Worm (Caenorhabditis elegans) whole organism, L1 larva: ENCODE results near the gene ccpp-6.

Experiments
- C04F5.9 ChIP-seq: sonication (generic microtip); optimal IDR thresholded peaks from 2 replicates; lab custom pipeline; 2016; ENCODE audit warnings: missing genetic modification characterization, missing compliant biosample characterization
- C16A3.4 ChIP-seq: fragments of 150-350 bp; optimal IDR thresholded peaks from 2 replicates; lab custom pipeline; 2014; ENCODE audit warnings: missing biosample characterization, missing genetic modification characterization
- blmp-1 ChIP-seq: fragments of 150-350 bp; optimal IDR thresholded peaks from 2 replicates; lab custom pipeline; 2014; ENCODE audit warnings: missing biosample characterization, missing genetic modification characterization
- ceh-82 ChIP-seq, 3 experiments: fragments of 150-350 bp in 1 of 3; sonication (generic microtip) in 2 of 3; optimal IDR thresholded peaks; 2 replicates each; lab custom pipeline; 2014 to 2017; ENCODE audit warnings: missing biosample characterization in 3 of 3, missing genetic modification characterization in 3 of 3
- ceh-88 ChIP-seq: fragments of 200-800 bp; sonication (Bioruptor generic); IDR thresholded peaks from 2 replicates; pipeline ENCODE4 v1.3.6; 2022; ENCODE audit warnings: missing genetic modification characterization, missing compliant biosample characterization
- dpl-1 ChIP-seq, 3 experiments: fragments of 150-350 bp in 2 of 3; sonication (generic microtip) in 1 of 3; optimal IDR thresholded peaks; 2 replicates each; lab custom pipeline; 2014 to 2017; ENCODE audit warnings: missing biosample characterization in 3 of 3, missing genetic modification characterization in 3 of 3, missing genetic modification reagents in 3 of 3
- dsc-1 ChIP-seq: sonication (generic microtip); optimal IDR thresholded peaks from 2 replicates; lab custom pipeline; 2016; ENCODE audit warnings: mild to moderate bottlenecking, missing genetic modification characterization, missing compliant biosample characterization
- efl-1 ChIP-seq, 4 experiments: fragments of 150-350 bp; optimal IDR thresholded peaks in 3 of 4; peaks in 1 of 4; 1 replicate in 1 of 4; 2 replicates in 3 of 4; lab custom pipeline; 2014; ENCODE audit warnings: missing biosample characterization in 2 of 4, missing genetic modification characterization in 2 of 4, missing genetic modification reagents in 2 of 4
- efl-3 ChIP-seq: fragments of 200-800 bp; sonication (Bioruptor generic); optimal IDR thresholded peaks from 2 replicates; lab custom pipeline; 2018; ENCODE audit warnings: mild to moderate bottlenecking, missing genetic modification characterization, missing compliant biosample characterization
- egl-13 ChIP-seq: sonication (generic microtip); optimal IDR thresholded peaks from 2 replicates; lab custom pipeline; 2016; ENCODE audit warnings: missing genotype, missing genetic modification reagents, missing genetic modification characterization, missing compliant biosample characterization
- elt-2 ChIP-seq: sonication (generic microtip); optimal IDR thresholded peaks from 2 replicates; lab custom pipeline; 2016; ENCODE audit warnings: missing genetic modification characterization, mild to moderate bottlenecking, inconsistent platforms, missing compliant biosample characterization, missing genetic modification reagents
- fkh-10 ChIP-seq: sonication (generic microtip); optimal IDR thresholded peaks from 2 replicates; lab custom pipeline; 2017; ENCODE audit warnings: missing biosample characterization, missing genetic modification reagents, missing genetic modification characterization
- fkh-8 ChIP-seq: sonication (generic microtip); optimal IDR thresholded peaks from 2 replicates; lab custom pipeline; 2016; ENCODE audit warnings: mild to moderate bottlenecking, missing genetic modification characterization, missing compliant biosample characterization
- grh-1 ChIP-seq: fragments of 200-800 bp; sonication (Bioruptor generic); IDR thresholded peaks from 2 replicates; pipeline ENCODE4 v1.3.6; 2022; ENCODE audit warnings: missing genetic modification reagents, missing genetic modification characterization, missing compliant biosample characterization
- isw-1 ChIP-seq: fragments of 200-800 bp; sonication (Bioruptor generic); IDR thresholded peaks from 2 replicates; pipeline ENCODE4 v1.3.6; 2022; ENCODE audit warnings: missing genetic modification characterization, missing compliant biosample characterization
- jun-1 ChIP-seq: fragments of 150-350 bp; optimal IDR thresholded peaks from 2 replicates; lab custom pipeline; 2014; ENCODE audit warnings: missing biosample characterization, missing genetic modification reagents, missing genetic modification characterization
- lin-13 ChIP-seq: fragments of 150-350 bp; optimal IDR thresholded peaks from 2 replicates; lab custom pipeline; 2014; ENCODE audit warnings: missing biosample characterization, missing genetic modification reagents, missing genetic modification characterization
- lin-14 ChIP-seq: fragments of 200-800 bp; sonication (Bioruptor generic); optimal IDR thresholded peaks from 2 replicates; lab custom pipeline; 2018; ENCODE audit warnings: mild to moderate bottlenecking, missing genetic modification characterization, moderate library complexity, missing compliant biosample characterization
- lin-15B ChIP-seq: fragments of 150-350 bp; sonication (generic microtip); optimal IDR thresholded peaks from 3 replicates; lab custom pipeline; 2014; ENCODE audit warnings: missing biosample characterization, missing genetic modification characterization
- lin-35 ChIP-seq, 2 experiments: fragments of 150-350 bp; optimal IDR thresholded peaks; 2 replicates each; lab custom pipeline; 2014; ENCODE audit warnings: missing biosample characterization in 2 of 2, missing genetic modification characterization in 2 of 2, missing genetic modification reagents in 2 of 2
- lir-3 ChIP-seq: sonication (generic microtip); optimal IDR thresholded peaks from 2 replicates; lab custom pipeline; 2016; ENCODE audit warnings: mild to moderate bottlenecking, missing genetic modification characterization, moderate library complexity, missing compliant biosample characterization; ENCODE audit not compliant: poor library complexity
- lsy-2 ChIP-seq, 2 experiments: fragments of 150-350 bp; optimal IDR thresholded peaks; 2 replicates each; lab custom pipeline; 2014; ENCODE audit warnings: missing biosample characterization in 2 of 2, missing genetic modification characterization in 2 of 2
- mab-9 ChIP-seq: fragments of 200-800 bp; sonication (Bioruptor generic); IDR thresholded peaks from 2 replicates; pipeline ENCODE4 v1.3.6; 2022; ENCODE audit warnings: missing genetic modification reagents, missing genetic modification characterization, missing compliant biosample characterization
- mep-1 ChIP-seq: fragments of 150-350 bp; optimal IDR thresholded peaks from 2 replicates; lab custom pipeline; 2014; ENCODE audit warnings: missing biosample characterization, missing genetic modification characterization
- nhr-11 ChIP-seq: fragments of 150-350 bp; optimal IDR thresholded peaks from 2 replicates; lab custom pipeline; 2014; ENCODE audit warnings: missing biosample characterization, missing genetic modification characterization
- nhr-19 ChIP-seq: fragments of 200-800 bp; sonication (Bioruptor generic); conservative IDR thresholded peaks from 2 replicates; pipeline ENCODE4 v1.3.6; 2022; ENCODE audit warnings: missing genetic modification characterization, missing compliant biosample characterization
- nhr-20 ChIP-seq: sonication (generic microtip); optimal IDR thresholded peaks from 2 replicates; lab custom pipeline; 2016; ENCODE audit warnings: mild to moderate bottlenecking, missing genetic modification characterization, missing compliant biosample characterization
- nhr-47 ChIP-seq: sonication (generic microtip); optimal IDR thresholded peaks from 2 replicates; lab custom pipeline; 2016; ENCODE audit warnings: mild to moderate bottlenecking, missing genetic modification characterization, moderate library complexity, missing compliant biosample characterization
- nhr-71 ChIP-seq: sonication (generic microtip); optimal IDR thresholded peaks from 2 replicates; lab custom pipeline; 2016; ENCODE audit warnings: mild to moderate bottlenecking, missing genetic modification characterization, moderate library complexity, missing compliant biosample characterization
- nhr-85 ChIP-seq: sonication (generic microtip); peaks from one replicate; lab custom pipeline; 2016; ENCODE audit warnings: missing genetic modification characterization, inconsistent platforms, missing compliant biosample characterization
- nhr-90 ChIP-seq: sonication (generic microtip); optimal IDR thresholded peaks from 2 replicates; lab custom pipeline; 2016; ENCODE audit warnings: mild to moderate bottlenecking, missing genetic modification characterization, missing compliant biosample characterization; ENCODE audit not compliant: poor library complexity
- rnt-1 ChIP-seq: sonication (generic microtip); optimal IDR thresholded peaks from 2 replicates; lab custom pipeline; 2016; ENCODE audit warnings: mild to moderate bottlenecking, missing genetic modification characterization, moderate library complexity, missing compliant biosample characterization
- skn-1 ChIP-seq: fragments of 150-350 bp; optimal IDR thresholded peaks from 2 replicates; lab custom pipeline; 2014; ENCODE audit warnings: missing biosample characterization, missing genetic modification characterization
- snpc-4 ChIP-seq: fragments of 150-350 bp; optimal IDR thresholded peaks from 2 replicates; lab custom pipeline; 2014; ENCODE audit warnings: missing biosample characterization, missing genetic modification characterization
- snu-23 ChIP-seq: sonication (generic microtip); optimal IDR thresholded peaks from 2 replicates; lab custom pipeline; 2016; ENCODE audit warnings: missing genetic modification characterization, missing compliant biosample characterization
- swsn-7 ChIP-seq: sonication (generic microtip); optimal IDR thresholded peaks from 2 replicates; lab custom pipeline; 2016; ENCODE audit warnings: missing genetic modification characterization, missing compliant biosample characterization
- tbx-2 ChIP-seq: sonication (generic microtip); optimal IDR thresholded peaks from 2 replicates; lab custom pipeline; 2016; ENCODE audit warnings: missing genetic modification characterization, missing compliant biosample characterization
- unc-130 ChIP-seq: fragments of 150-350 bp; optimal IDR thresholded peaks from 2 replicates; lab custom pipeline; 2017; ENCODE audit warnings: missing biosample characterization, missing genetic modification characterization, inconsistent platforms
- unc-86 ChIP-seq: sonication (generic microtip); optimal IDR thresholded peaks from 2 replicates; lab custom pipeline; 2016; ENCODE audit warnings: missing genetic modification characterization, missing compliant biosample characterization
- unc-98 ChIP-seq: fragments of 200-800 bp; sonication (Bioruptor generic); IDR thresholded peaks from 2 replicates; pipeline ENCODE4 v1.3.6; 2022; ENCODE audit warnings: missing genetic modification characterization, missing compliant biosample characterization
- vab-15 ChIP-seq: sonication (generic microtip); optimal IDR thresholded peaks from 2 replicates; lab custom pipeline; 2017; ENCODE audit warnings: missing genotype, mild to moderate bottlenecking, missing genetic modification characterization, missing compliant biosample characterization
- xbp-1 ChIP-seq: sonication (generic microtip); optimal IDR thresholded peaks from 2 replicates; lab custom pipeline; 2016; ENCODE audit warnings: missing genetic modification characterization, missing compliant biosample characterization
- ztf-11 ChIP-seq, 2 experiments: sonication (generic microtip); optimal IDR thresholded peaks; 2 replicates each; lab custom pipeline; 2016 to 2017; ENCODE audit warnings: missing genetic modification characterization in 2 of 2, missing biosample characterization in 1 of 2, missing compliant biosample characterization in 1 of 2

ccpp-6 gene

ce11 chrII:5353642-5354041 lies 33.5 kb downstream of the ccpp-6 start:
- TF ChIP-seq isw-1 (no peak), efl-1 (optimal IDR thresholded peaks at IDR 0.05; lab: Kevin White, UChicago) (no peak), efl-1 (GFP tag; optimal IDR thresholded peaks at IDR 0.05 in 1 of 2; lab: Kevin White, UChicago) (peak in 1 of 2 experiments; percentile 44), efl-3 (GFP tag; lab: Kevin White, UChicago) (no peak), elt-2 (tag; lab: Kevin White, UChicago) (peak; percentile 10)
- TF ChIP-seq, all 84 proteins: peak for 2

DNA sequence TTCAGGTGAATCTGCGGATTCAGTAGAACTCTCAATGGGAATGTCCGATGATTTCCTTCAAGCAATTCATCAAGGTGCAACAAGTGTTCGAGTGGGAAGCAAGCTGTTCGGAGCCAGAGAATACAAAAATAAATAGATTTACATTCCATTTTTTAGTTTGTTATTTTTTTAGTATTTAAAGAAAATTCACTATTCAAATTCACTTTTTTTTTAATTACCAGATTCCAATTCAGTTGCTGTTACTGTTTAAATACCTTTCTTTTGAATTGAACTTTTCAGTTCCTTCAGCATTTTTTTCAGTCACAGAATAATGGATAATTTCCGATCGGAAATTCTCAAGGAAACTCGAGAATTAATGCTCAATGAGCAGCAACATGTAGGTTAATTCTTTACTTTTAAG lies 35.3 kb downstream of the ccpp-6 start, which contains the start of gene F09E5.7:
Gene F09E5.7 (plus strand): TSS at position 301 of the 400 bp plus-strand sequence.
- TF ChIP-seq unc-130 (tag; lab: Kevin White, UChicago), result no peak
- TF ChIP-seq mep-1 (tag; lab: Kevin White, UChicago), result no peak
- no peak for TF ChIP-seq rnt-1 (tag; lab: Kevin White, UChicago)
- no peak for TF ChIP-seq nhr-19 (GFP tag; lab: Robert Waterston, UW)
- no peak for TF ChIP-seq nhr-20 (tag; lab: Kevin White, UChicago)
- no peak for TF ChIP-seq xbp-1 (tag; lab: Kevin White, UChicago)

DNA sequence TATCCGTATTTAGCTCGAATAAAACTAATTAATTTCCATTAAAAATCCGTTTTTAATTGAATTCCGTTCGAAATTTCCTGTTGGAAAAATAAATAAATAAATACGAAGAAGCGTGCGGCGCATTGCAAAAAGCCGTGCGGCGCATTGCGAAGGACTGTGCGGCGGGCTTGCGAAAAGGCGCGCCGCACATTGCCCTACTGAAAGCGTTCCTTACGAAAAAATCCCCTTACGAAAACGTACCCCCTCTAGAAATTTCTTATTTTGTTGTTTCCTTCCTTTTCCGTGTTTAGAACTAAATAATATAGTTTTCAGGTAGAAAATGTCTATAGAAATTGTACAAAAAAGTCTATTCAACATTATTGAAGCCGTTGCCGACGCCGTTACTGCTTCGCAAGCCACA lies 36.8 kb downstream of the ccpp-6 start, which contains the start of gene F09E5.8:
Gene F09E5.8 (plus strand): TSS at position 313 of the 400 bp plus-strand sequence.
- TF ChIP-seq grh-1 (GFP tag; lab: Robert Waterston, UW), result peak; percentile 32; the same call in 1 of the 2 replicates
- TF ChIP-seq ceh-88, result peak; percentile 42; the same call in 1 of the 2 replicates
- TF ChIP-seq nhr-19 (GFP tag; lab: Robert Waterston, UW), result peak; percentile 59
- TF ChIP-seq isw-1, result peak; percentile 41

- TF ChIP-seq xbp-1 (tag; lab: Kevin White, UChicago) (peak; percentile 65), lir-3 (tag; lab: Kevin White, UChicago) (peak; percentile 52), C04F5.9 (tag; lab: Kevin White, UChicago) (peak; percentile 26), nhr-47 (tag; lab: Kevin White, UChicago) (peak; percentile 77), lsy-2 (tag; optimal IDR thresholded peaks at IDR 0.05; lab: Kevin White, UChicago) (peak; percentile 64 to 88), dpl-1 (GFP tag; optimal IDR thresholded peaks at IDR 0.05; lab: Kevin White, UChicago) (peak; percentile 87 to 91 (median 90)), mep-1 (tag; lab: Kevin White, UChicago) (peak; percentile 55), isw-1 (peak; percentile 93), ceh-88 (peak; percentile 92), jun-1 (peak; percentile 42), ceh-82 (tag; optimal IDR thresholded peaks at IDR 0.05; lab: Kevin White, UChicago) (peak; percentile 1 to 52 (median 50)), snu-23 (peak; percentile 73), nhr-19 (GFP tag; lab: Robert Waterston, UW) (peak; percentile 97), vab-15 (peak; percentile 76), tbx-2 (peak; percentile 73), egl-13 (tag; lab: Kevin White, UChicago) (peak; percentile 9), nhr-11 (tag; lab: Kevin White, UChicago) (peak; percentile 52), fkh-8 (tag; lab: Kevin White, UChicago) (peak; percentile 30), skn-1 (tag; lab: Kevin White, UChicago) (peak; percentile 47), nhr-90 (peak; percentile 81), nhr-71 (tag; lab: Kevin White, UChicago) (peak; percentile 84), dsc-1 (tag; lab: Kevin White, UChicago) (peak; percentile 51), ztf-11 (tag; optimal IDR thresholded peaks at IDR 0.05; lab: Kevin White, UChicago) (peak in 1 of 2 experiments; percentile 36), nhr-85 (tag; lab: Kevin White, UChicago) (peak; percentile 84), unc-98 (0 out of 2 replicates have a peak, but pooled peaks have one; percentile 26), grh-1 (GFP tag; lab: Robert Waterston, UW) (peak; percentile 96), snpc-4 (tag; lab: Kevin White, UChicago) (peak; percentile 57), efl-1 (optimal IDR thresholded peaks at IDR 0.05; lab: Kevin White, UChicago) (peak; percentile 72 to 93), efl-1 (GFP tag; optimal IDR thresholded peaks at IDR 0.05 in 1 of 2; lab: Kevin White, UChicago) (peak; percentile 92 to 99), mab-9 (GFP tag; lab: Robert Waterston, UW) (peak; percentile 89), fkh-10 (GFP tag; lab: Kevin White, UChicago) (peak; percentile 12), lin-14 (GFP tag; lab: Kevin White, UChicago) (peak; percentile 75), lin-15B (tag; lab: Kevin White, UChicago) (peak; percentile 55), lin-35 (GFP tag; optimal IDR thresholded peaks at IDR 0.05; lab: Kevin White, UChicago) (peak; percentile 89 to 98), lin-13 (GFP tag; lab: Kevin White, UChicago) (peak; percentile 70), unc-86 (tag; lab: Kevin White, UChicago) (peak; percentile 47), blmp-1 (peak; percentile 59), swsn-7 (peak; percentile 74), rnt-1 (tag; lab: Kevin White, UChicago) (peak; percentile 86), C16A3.4 (tag; lab: Kevin White, UChicago) (peak; percentile 70)
Observed at ce11 chrII:5346350-5346749, 40.8 kb downstream of the ccpp-6 start.
